Worm (Caenorhabditis elegans) whole organism, L2 larva: Measurements from ENCODE around the gene W09B6.4.

ENCODE experiments used
- C34F6.9 ChIP-seq: fragments of 150-350 bp; optimal IDR thresholded peaks from 2 replicates; lab custom pipeline; 2014; ENCODE audit warnings: missing biosample characterization, missing genetic modification characterization
- F13H6.1 ChIP-seq: sonication (generic microtip); optimal IDR thresholded peaks from 2 replicates; lab custom pipeline; 2016; ENCODE audit warnings: missing genetic modification characterization, missing compliant biosample characterization
- R02D3.7 ChIP-seq: fragments of 150-350 bp; optimal IDR thresholded peaks from 2 replicates; lab custom pipeline; 2014; ENCODE audit warnings: missing biosample characterization, missing genetic modification characterization
- alr-1 ChIP-seq: fragments of 150-350 bp; optimal IDR thresholded peaks from 2 replicates; lab custom pipeline; 2014; ENCODE audit warnings: missing biosample characterization, missing genetic modification characterization
- blmp-1 ChIP-seq: sonication (generic microtip); optimal IDR thresholded peaks from 2 replicates; lab custom pipeline; 2017; ENCODE audit warnings: missing genetic modification characterization, mild to moderate bottlenecking, missing compliant biosample characterization, antibody characterized with exemption, moderate library complexity; ENCODE audit not compliant: insufficient read depth
- ceh-16 ChIP-seq: fragments of 150-350 bp; optimal IDR thresholded peaks from 2 replicates; lab custom pipeline; 2014; ENCODE audit warnings: missing biosample characterization, missing genetic modification characterization
- ceh-82 ChIP-seq: fragments of 150-350 bp; optimal IDR thresholded peaks from 2 replicates; lab custom pipeline; 2014; ENCODE audit warnings: missing biosample characterization, missing genetic modification characterization
- crh-2 ChIP-seq: sonication (generic microtip); optimal IDR thresholded peaks from 2 replicates; lab custom pipeline; 2017; ENCODE audit warnings: missing biosample characterization, missing genetic modification characterization
- elt-1 ChIP-seq: fragments of 150-350 bp; optimal IDR thresholded peaks from 2 replicates; lab custom pipeline; 2014; ENCODE audit warnings: missing biosample characterization, missing genetic modification characterization
- elt-3 ChIP-seq: sonication (generic microtip); optimal IDR thresholded peaks from 2 replicates; lab custom pipeline; 2017; ENCODE audit warnings: missing biosample characterization, missing genetic modification characterization
- fos-1 ChIP-seq: fragments of 150-350 bp; optimal IDR thresholded peaks from 2 replicates; lab custom pipeline; 2014; ENCODE audit warnings: missing biosample characterization, missing genetic modification characterization
- gmeb-1 ChIP-seq: fragments of 150-350 bp; optimal IDR thresholded peaks from 2 replicates; lab custom pipeline; 2014; ENCODE audit warnings: missing biosample characterization, missing genetic modification characterization
- lin-11 ChIP-seq: fragments of 150-350 bp; sonication (generic microtip); optimal IDR thresholded peaks from 2 replicates; lab custom pipeline; 2014; ENCODE audit warnings: missing biosample characterization, missing genetic modification characterization, inconsistent platforms, mixed read lengths
- lin-13 ChIP-seq: fragments of 150-350 bp; optimal IDR thresholded peaks from 2 replicates; lab custom pipeline; 2014; ENCODE audit warnings: missing biosample characterization, missing genetic modification reagents, missing genetic modification characterization
- lin-39 ChIP-seq: fragments of 150-350 bp; optimal IDR thresholded peaks from 2 replicates; lab custom pipeline; 2014; ENCODE audit warnings: missing biosample characterization, missing genetic modification reagents, missing genetic modification characterization
- lsy-2 ChIP-seq, 2 experiments: fragments of 150-350 bp in 1 of 2; sonication (generic microtip) in 1 of 2; optimal IDR thresholded peaks; 2 replicates each; lab custom pipeline; 2014 to 2017; ENCODE audit warnings: missing biosample characterization in 2 of 2, missing genetic modification characterization in 2 of 2
- mdl-1 ChIP-seq, 2 experiments: fragments of 150-350 bp in 1 of 2; sonication (generic microtip) in 1 of 2; optimal IDR thresholded peaks; 2 replicates each; lab custom pipeline; 2017; ENCODE audit warnings: missing biosample characterization in 2 of 2, missing genetic modification characterization in 2 of 2
- nhr-11 ChIP-seq: fragments of 150-350 bp; optimal IDR thresholded peaks from 2 replicates; lab custom pipeline; 2014; ENCODE audit warnings: missing biosample characterization, missing genetic modification characterization
- nhr-129 ChIP-seq: fragments of 150-350 bp; optimal IDR thresholded peaks from 2 replicates; lab custom pipeline; 2014; ENCODE audit warnings: missing biosample characterization, missing genetic modification characterization
- nhr-23 ChIP-seq: fragments of 150-350 bp; optimal IDR thresholded peaks from 2 replicates; lab custom pipeline; 2014; ENCODE audit warnings: missing biosample characterization, missing genetic modification reagents, missing genetic modification characterization
- nhr-237 ChIP-seq: fragments of 150-350 bp; optimal IDR thresholded peaks from 2 replicates; lab custom pipeline; 2014; ENCODE audit warnings: missing biosample characterization, missing genetic modification characterization
- nhr-25 ChIP-seq: fragments of 150-350 bp; sonication (generic microtip); optimal IDR thresholded peaks from 3 replicates; lab custom pipeline; 2014; ENCODE audit warnings: missing biosample characterization, missing genetic modification characterization
- nhr-6 ChIP-seq: fragments of 150-350 bp; optimal IDR thresholded peaks from 2 replicates; lab custom pipeline; 2014; ENCODE audit warnings: missing biosample characterization, missing genetic modification characterization
- nhr-77 ChIP-seq: fragments of 150-350 bp; optimal IDR thresholded peaks from 2 replicates; lab custom pipeline; 2014; ENCODE audit warnings: missing biosample characterization, missing genetic modification characterization
- sem-4 ChIP-seq: fragments of 150-350 bp; optimal IDR thresholded peaks from 2 replicates; lab custom pipeline; 2014; ENCODE audit warnings: missing biosample characterization, missing genetic modification reagents, missing genetic modification characterization
- skn-1 ChIP-seq: sonication (generic microtip); optimal IDR thresholded peaks from 2 replicates; lab custom pipeline; 2017; ENCODE audit warnings: missing biosample characterization, missing genetic modification characterization
- sma-9 ChIP-seq, 2 experiments: fragments of 150-350 bp in 1 of 2; sonication (generic microtip) in 1 of 2; optimal IDR thresholded peaks; 2 replicates each; lab custom pipeline; 2014 to 2016; ENCODE audit warnings: missing genetic modification characterization in 2 of 2, mild to moderate bottlenecking in 1 of 2, missing biosample characterization in 1 of 2, missing compliant biosample characterization in 1 of 2, missing genetic modification reagents in 1 of 2, moderate library complexity in 1 of 2
- snpc-4 ChIP-seq: fragments of 150-350 bp; optimal IDR thresholded peaks from 2 replicates; lab custom pipeline; 2014; ENCODE audit warnings: missing biosample characterization, missing genetic modification characterization
- unc-39 ChIP-seq: fragments of 150-350 bp; optimal IDR thresholded peaks from 2 replicates; lab custom pipeline; 2014; ENCODE audit warnings: missing biosample characterization, missing genetic modification characterization
- unc-55 ChIP-seq: fragments of 150-350 bp; sonication (generic microtip); optimal IDR thresholded peaks from 3 replicates; lab custom pipeline; 2014; ENCODE audit warnings: missing biosample characterization, missing genetic modification reagents, missing genetic modification characterization
- ztf-1 ChIP-seq: fragments of 200-800 bp; sonication (Bioruptor generic); conservative IDR thresholded peaks from 2 replicates; pipeline ENCODE4 v1.3.6; 2022; ENCODE audit warnings: missing genetic modification characterization, missing compliant biosample characterization
- ztf-11 ChIP-seq: sonication (generic microtip); optimal IDR thresholded peaks from 2 replicates; lab custom pipeline; 2017; ENCODE audit warnings: missing biosample characterization, missing genetic modification characterization

The W09B6.4 gene

DNA sequence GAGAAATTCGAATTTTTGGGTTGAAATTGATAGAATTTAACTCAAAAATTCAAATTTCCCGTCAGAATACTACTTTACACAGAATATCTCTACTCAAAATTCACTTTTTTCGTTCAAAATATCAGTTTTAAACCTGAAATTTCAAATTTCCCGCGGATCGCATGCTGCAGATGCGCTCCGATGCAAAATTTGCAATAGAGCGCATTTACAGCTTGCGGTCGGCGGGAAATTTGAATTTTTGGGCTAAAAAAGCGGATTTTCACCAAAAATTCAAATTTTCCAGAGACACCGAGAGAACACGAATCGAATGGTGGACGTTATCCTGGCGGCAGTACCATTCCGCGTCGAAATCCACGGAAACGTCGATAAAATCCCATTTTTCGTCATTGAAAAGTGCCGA, 15.9 kb downstream of the W09B6.4 start:
- no peak for TF ChIP-seq R02D3.7 (tag; lab: Kevin White, UChicago)
- no peak for TF ChIP-seq ceh-16
- no peak for TF ChIP-seq ztf-11 (tag; lab: Kevin White, UChicago)
- TF ChIP-seq ztf-1, result no peak
- no peak for TF ChIP-seq nhr-237 (tag; lab: Kevin White, UChicago)

DNA sequence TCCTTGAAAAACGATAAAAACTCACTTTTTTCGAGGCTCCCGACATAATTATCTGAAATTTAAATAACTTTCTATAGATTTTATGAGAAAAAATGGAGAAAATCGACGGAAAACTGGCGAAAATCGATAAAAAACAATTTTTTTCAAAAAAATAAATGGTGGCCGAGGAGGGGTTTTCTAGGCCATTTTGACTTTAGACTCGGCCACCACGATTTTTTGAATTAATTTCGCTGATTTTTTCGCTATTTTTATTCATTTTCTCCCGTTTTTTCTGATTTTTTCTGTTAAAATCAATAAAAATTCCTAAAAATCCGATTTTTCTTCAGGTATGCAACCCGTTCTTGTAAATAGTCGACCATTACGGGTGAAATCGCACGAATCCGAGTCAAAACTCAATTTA, 17.4 kb downstream of the W09B6.4 start, which contains the start of the genes sut-1 and eri-3:
Gene sut-1, minus strand, starts transcription at position 58 of the 400 bp plus-strand sequence.
Gene eri-3, plus strand, starts transcription at position 327 of the 400 bp plus-strand sequence.
- TF ChIP-seq ceh-82 (tag; lab: Kevin White, UChicago) (no peak), elt-3 (tag; lab: Kevin White, UChicago) (no peak), nhr-77 (no peak), nhr-129 (tag; lab: Kevin White, UChicago) (no peak)
- TF ChIP-seq, all 48 proteins: peak for 0

DNA sequence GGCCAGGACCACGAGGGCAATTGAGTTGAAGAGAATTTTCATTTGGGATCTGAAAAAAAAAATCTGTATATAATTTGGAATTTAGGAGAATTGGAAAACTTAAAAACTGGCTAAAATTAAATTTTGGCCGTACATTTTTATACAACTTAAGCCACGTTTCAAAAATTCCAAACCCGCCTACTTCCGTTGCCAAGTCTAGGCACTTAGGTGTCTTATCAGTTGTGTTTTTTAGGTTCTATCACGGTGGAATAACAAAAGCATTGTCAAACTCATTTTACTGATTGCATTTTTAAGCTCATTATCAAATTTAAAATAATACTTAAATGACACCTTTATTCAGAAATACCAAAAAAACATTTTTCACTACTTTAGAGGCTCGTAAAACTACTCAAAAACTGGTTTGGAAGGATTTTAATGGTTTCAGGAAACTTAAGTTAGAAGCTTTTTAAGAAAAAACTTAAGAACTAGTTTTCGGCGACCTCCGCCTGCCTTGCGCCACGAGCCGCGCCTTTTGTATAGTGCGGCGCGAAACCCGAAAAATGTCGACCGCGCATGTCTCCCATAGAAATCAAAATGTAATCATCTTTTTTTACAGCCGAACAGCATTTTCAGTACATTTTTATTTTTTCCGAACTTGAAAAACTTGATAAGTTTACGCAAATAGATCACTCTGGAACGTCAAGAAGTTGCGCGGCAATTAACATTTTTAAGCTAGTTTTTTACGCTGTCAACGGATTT, 22.5 kb downstream of the W09B6.4 start, which contains the start of gene lips-13:
Gene lips-13, minus strand, starts transcription at position 51 of the 738 bp plus-strand sequence.
- TF ChIP-seq sem-4 (tag; lab: Kevin White, UChicago), result no peak
- no peak for TF ChIP-seq fos-1 (tag; lab: Kevin White, UChicago)
- TF ChIP-seq crh-2 (tag; lab: Kevin White, UChicago), result no peak
- no peak for TF ChIP-seq blmp-1
- no peak for TF ChIP-seq ztf-1
- TF ChIP-seq nhr-25 (tag; lab: Kevin White, UChicago), result no peak
- no peak for TF ChIP-seq ceh-16
- TF ChIP-seq C34F6.9, result no peak
- TF ChIP-seq gmeb-1, result no peak
- no peak for TF ChIP-seq elt-1 (tag; lab: Kevin White, UChicago)
- TF ChIP-seq skn-1 (tag; lab: Kevin White, UChicago), result no peak
- TF ChIP-seq lsy-2 (tag; optimal IDR thresholded peaks at IDR 0.05; lab: Kevin White, UChicago), result no peak
- no peak for TF ChIP-seq lin-39 (tag; lab: Kevin White, UChicago)
- TF ChIP-seq unc-39 (tag; lab: Kevin White, UChicago), result no peak

DNA sequence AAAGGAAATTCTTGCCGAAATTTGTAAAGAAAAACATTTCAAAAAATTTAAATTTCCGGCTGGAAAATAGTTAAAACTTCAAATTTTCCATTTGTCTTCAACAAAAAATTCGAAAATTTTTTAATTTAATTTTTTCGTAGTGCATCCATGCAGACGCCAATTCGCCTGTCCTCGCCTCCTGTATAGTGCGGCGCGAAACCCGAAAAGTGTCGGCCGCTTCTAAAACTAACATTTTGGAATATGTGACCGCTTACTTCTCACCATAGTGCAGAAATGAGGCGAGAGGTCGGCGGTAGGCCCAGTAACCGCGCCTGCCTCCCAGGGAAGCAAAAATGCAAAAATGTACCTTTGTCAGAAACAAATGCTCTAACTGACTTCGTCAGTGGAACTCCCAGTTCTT, 24.1 kb downstream of the W09B6.4 start:
- peak; percentile 47 for TF ChIP-seq snpc-4 (tag; lab: Kevin White, UChicago)
- no peak for TF ChIP-seq alr-1 (tag; lab: Kevin White, UChicago)
- TF ChIP-seq, all 48 proteins: peak for 1

DNA sequence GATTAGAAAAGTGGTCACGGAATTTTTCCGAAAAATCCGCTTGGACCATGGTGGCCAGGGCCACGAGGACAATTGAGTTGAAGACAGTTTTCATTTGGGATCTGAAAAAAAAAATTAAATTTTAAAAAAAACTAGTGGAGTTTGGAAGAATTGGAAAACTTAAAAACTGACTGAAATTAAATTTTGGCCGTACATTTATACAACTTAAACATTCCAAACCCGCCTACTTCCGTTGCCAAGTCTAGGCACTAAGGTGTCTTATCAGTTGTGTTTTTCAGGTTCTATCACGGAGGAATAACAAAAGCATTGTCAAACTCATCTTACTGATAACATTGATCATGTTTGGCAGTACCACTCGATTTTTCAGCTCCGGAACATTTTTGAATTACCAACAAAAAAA, 26.5 kb downstream of the W09B6.4 start, which contains the start of gene lips-12:
Gene lips-12, minus strand, starts transcription at position 101 of the 400 bp plus-strand sequence.
- TF ChIP-seq R02D3.7 (tag; lab: Kevin White, UChicago) (no peak), mdl-1 (tag; optimal IDR thresholded peaks at IDR 0.05; lab: Kevin White, UChicago) (no peak), unc-55 (GFP tag; lab: Kevin White, UChicago) (no peak), ztf-1 (no peak), sem-4 (tag; lab: Kevin White, UChicago) (no peak), ceh-82 (tag; lab: Kevin White, UChicago) (no peak), nhr-23 (no peak), lin-13 (GFP tag; lab: Kevin White, UChicago) (no peak), nhr-6 (no peak), lin-11 (tag; lab: Kevin White, UChicago) (no peak), C34F6.9 (no peak), ceh-16 (no peak), sma-9 (GFP tag; optimal IDR thresholded peaks at IDR 0.05; lab: Kevin White, UChicago) (no peak), sma-9 (tag; optimal IDR thresholded peaks at IDR 0.05; lab: Kevin White, UChicago) (no peak), F13H6.1 (no peak), lin-39 (tag; lab: Kevin White, UChicago) (no peak), ztf-11 (tag; lab: Kevin White, UChicago) (no peak), nhr-11 (no peak)
